Worm (Caenorhabditis elegans) whole organism, L2 larva: ENCODE measurements around the gene C02F12.8.

Source experiments
- C34F6.9 ChIP-seq: fragments of 150-350 bp; optimal IDR thresholded peaks from 2 replicates; lab custom pipeline; 2014; ENCODE audit warnings: missing biosample characterization, missing genetic modification characterization
- R02D3.7 ChIP-seq: fragments of 150-350 bp; optimal IDR thresholded peaks from 2 replicates; lab custom pipeline; 2014; ENCODE audit warnings: missing biosample characterization, missing genetic modification characterization
- Y55F3AM.14 ChIP-seq: fragments of 200-800 bp; sonication (Bioruptor generic); optimal IDR thresholded peaks from 2 replicates; lab custom pipeline; 2018; ENCODE audit warnings: mild to moderate bottlenecking, missing genetic modification characterization, missing compliant biosample characterization
- ZK546.5 ChIP-seq: sonication (generic microtip); optimal IDR thresholded peaks from 2 replicates; lab custom pipeline; 2017; ENCODE audit warnings: missing biosample characterization, missing genetic modification characterization
- aly-2 ChIP-seq: fragments of 150-350 bp; optimal IDR thresholded peaks from 2 replicates; lab custom pipeline; 2014; ENCODE audit warnings: missing biosample characterization, missing genetic modification characterization
- blmp-1 ChIP-seq: sonication (generic microtip); optimal IDR thresholded peaks from 2 replicates; lab custom pipeline; 2017; ENCODE audit warnings: missing genetic modification characterization, mild to moderate bottlenecking, missing compliant biosample characterization, antibody characterized with exemption, moderate library complexity; ENCODE audit not compliant: insufficient read depth
- ceh-16 ChIP-seq: fragments of 150-350 bp; optimal IDR thresholded peaks from 2 replicates; lab custom pipeline; 2014; ENCODE audit warnings: missing biosample characterization, missing genetic modification characterization
- crh-2 ChIP-seq: sonication (generic microtip); optimal IDR thresholded peaks from 2 replicates; lab custom pipeline; 2017; ENCODE audit warnings: missing biosample characterization, missing genetic modification characterization
- egl-27 ChIP-seq: sonication (generic microtip); optimal IDR thresholded peaks from 3 replicates; lab custom pipeline; 2017; ENCODE audit warnings: missing biosample characterization, missing genetic modification reagents, missing genetic modification characterization
- elt-3 ChIP-seq: sonication (generic microtip); optimal IDR thresholded peaks from 2 replicates; lab custom pipeline; 2017; ENCODE audit warnings: missing biosample characterization, missing genetic modification characterization
- fos-1 ChIP-seq: fragments of 150-350 bp; optimal IDR thresholded peaks from 2 replicates; lab custom pipeline; 2014; ENCODE audit warnings: missing biosample characterization, missing genetic modification characterization
- gmeb-1 ChIP-seq: fragments of 150-350 bp; optimal IDR thresholded peaks from 2 replicates; lab custom pipeline; 2014; ENCODE audit warnings: missing biosample characterization, missing genetic modification characterization
- lin-11 ChIP-seq: fragments of 150-350 bp; sonication (generic microtip); optimal IDR thresholded peaks from 2 replicates; lab custom pipeline; 2014; ENCODE audit warnings: missing biosample characterization, missing genetic modification characterization, inconsistent platforms, mixed read lengths
- lin-39 ChIP-seq: fragments of 150-350 bp; optimal IDR thresholded peaks from 2 replicates; lab custom pipeline; 2014; ENCODE audit warnings: missing biosample characterization, missing genetic modification reagents, missing genetic modification characterization
- lsy-2 ChIP-seq, 2 experiments: fragments of 150-350 bp in 1 of 2; sonication (generic microtip) in 1 of 2; optimal IDR thresholded peaks; 2 replicates each; lab custom pipeline; 2014 to 2017; ENCODE audit warnings: missing biosample characterization in 2 of 2, missing genetic modification characterization in 2 of 2
- mab-5 ChIP-seq: fragments of 150-350 bp; optimal IDR thresholded peaks from 2 replicates; lab custom pipeline; 2014; ENCODE audit warnings: missing biosample characterization, missing genetic modification characterization
- mbf-1 ChIP-seq: sonication (generic microtip); optimal IDR thresholded peaks from 2 replicates; lab custom pipeline; 2017; ENCODE audit warnings: missing biosample characterization, missing genetic modification characterization
- mdl-1 ChIP-seq, 2 experiments: fragments of 150-350 bp in 1 of 2; sonication (generic microtip) in 1 of 2; optimal IDR thresholded peaks; 2 replicates each; lab custom pipeline; 2017; ENCODE audit warnings: missing biosample characterization in 2 of 2, missing genetic modification characterization in 2 of 2
- nhr-10 ChIP-seq: sonication (generic microtip); optimal IDR thresholded peaks from 2 replicates; lab custom pipeline; 2017; ENCODE audit warnings: missing biosample characterization, missing genetic modification characterization
- nhr-11 ChIP-seq: fragments of 150-350 bp; optimal IDR thresholded peaks from 2 replicates; lab custom pipeline; 2014; ENCODE audit warnings: missing biosample characterization, missing genetic modification characterization
- nhr-129 ChIP-seq: fragments of 150-350 bp; optimal IDR thresholded peaks from 2 replicates; lab custom pipeline; 2014; ENCODE audit warnings: missing biosample characterization, missing genetic modification characterization
- nhr-23 ChIP-seq: fragments of 150-350 bp; optimal IDR thresholded peaks from 2 replicates; lab custom pipeline; 2014; ENCODE audit warnings: missing biosample characterization, missing genetic modification reagents, missing genetic modification characterization
- nhr-237 ChIP-seq: fragments of 150-350 bp; optimal IDR thresholded peaks from 2 replicates; lab custom pipeline; 2014; ENCODE audit warnings: missing biosample characterization, missing genetic modification characterization
- nhr-25 ChIP-seq: fragments of 150-350 bp; sonication (generic microtip); optimal IDR thresholded peaks from 3 replicates; lab custom pipeline; 2014; ENCODE audit warnings: missing biosample characterization, missing genetic modification characterization
- nhr-6 ChIP-seq: fragments of 150-350 bp; optimal IDR thresholded peaks from 2 replicates; lab custom pipeline; 2014; ENCODE audit warnings: missing biosample characterization, missing genetic modification characterization
- nhr-77 ChIP-seq: fragments of 150-350 bp; optimal IDR thresholded peaks from 2 replicates; lab custom pipeline; 2014; ENCODE audit warnings: missing biosample characterization, missing genetic modification characterization
- sem-4 ChIP-seq: fragments of 150-350 bp; optimal IDR thresholded peaks from 2 replicates; lab custom pipeline; 2014; ENCODE audit warnings: missing biosample characterization, missing genetic modification reagents, missing genetic modification characterization
- skn-1 ChIP-seq: sonication (generic microtip); optimal IDR thresholded peaks from 2 replicates; lab custom pipeline; 2017; ENCODE audit warnings: missing biosample characterization, missing genetic modification characterization
- sma-3 ChIP-seq: sonication (generic microtip); optimal IDR thresholded peaks from 2 replicates; lab custom pipeline; 2016; ENCODE audit warnings: missing genetic modification reagents, missing genetic modification characterization, missing compliant biosample characterization
- sma-9 ChIP-seq, 2 experiments: fragments of 150-350 bp in 1 of 2; sonication (generic microtip) in 1 of 2; optimal IDR thresholded peaks; 2 replicates each; lab custom pipeline; 2014 to 2016; ENCODE audit warnings: missing genetic modification characterization in 2 of 2, mild to moderate bottlenecking in 1 of 2, missing biosample characterization in 1 of 2, missing compliant biosample characterization in 1 of 2, missing genetic modification reagents in 1 of 2, moderate library complexity in 1 of 2
- unc-39 ChIP-seq: fragments of 150-350 bp; optimal IDR thresholded peaks from 2 replicates; lab custom pipeline; 2014; ENCODE audit warnings: missing biosample characterization, missing genetic modification characterization
- unc-55 ChIP-seq: fragments of 150-350 bp; sonication (generic microtip); optimal IDR thresholded peaks from 3 replicates; lab custom pipeline; 2014; ENCODE audit warnings: missing biosample characterization, missing genetic modification reagents, missing genetic modification characterization
- zag-1 ChIP-seq: fragments of 150-350 bp; optimal IDR thresholded peaks from 2 replicates; lab custom pipeline; 2014; ENCODE audit warnings: missing biosample characterization, missing genetic modification characterization
- ztf-1 ChIP-seq: fragments of 200-800 bp; sonication (Bioruptor generic); conservative IDR thresholded peaks from 2 replicates; pipeline ENCODE4 v1.3.6; 2022; ENCODE audit warnings: missing genetic modification characterization, missing compliant biosample characterization
- ztf-11 ChIP-seq: sonication (generic microtip); optimal IDR thresholded peaks from 2 replicates; lab custom pipeline; 2017; ENCODE audit warnings: missing biosample characterization, missing genetic modification characterization

C02F12.8 gene

DNA sequence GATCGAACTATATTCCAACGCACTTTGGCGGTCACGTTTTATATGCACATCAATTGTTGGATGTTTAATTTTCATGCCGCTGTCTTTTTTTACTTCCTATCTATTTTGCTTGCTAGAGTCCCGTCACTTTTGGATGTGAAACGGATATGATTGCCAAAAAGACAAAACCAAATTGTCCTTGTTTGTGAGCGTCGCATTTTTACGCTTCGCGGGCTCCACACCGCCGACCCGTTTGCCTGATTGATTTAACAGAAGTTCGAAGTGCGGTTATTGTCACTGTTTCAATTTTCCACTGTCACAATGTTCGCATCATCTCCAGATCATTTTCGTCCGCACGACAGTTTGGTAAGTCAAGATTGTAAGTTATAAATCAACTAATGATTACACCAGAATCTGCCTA lies 21.8 kb upstream of the C02F12.8 start, which contains the start of gene C01C4.2:
C01C4.2 (plus strand) TSS at position 301 of the 400 bp plus-strand sequence.
- TF ChIP-seq gmeb-1 (tag; lab: Kevin White, UChicago) (no peak), unc-39 (tag; lab: Kevin White, UChicago) (no peak), unc-55 (no peak), nhr-25 (no peak), ztf-1 (GFP tag; lab: Robert Waterston, UW) (no peak), R02D3.7 (tag; lab: Kevin White, UChicago) (no peak), aly-2 (no peak), mdl-1 (tag; optimal IDR thresholded peaks at IDR 0.05; lab: Kevin White, UChicago) (no peak), sma-3 (GFP tag; lab: Kevin White, UChicago) (no peak), lin-39 (no peak), nhr-129 (tag; lab: Kevin White, UChicago) (no peak), nhr-10 (no peak), egl-27 (no peak), elt-3 (tag; lab: Kevin White, UChicago) (no peak), fos-1 (tag; lab: Kevin White, UChicago) (no peak), nhr-77 (tag; lab: Kevin White, UChicago) (no peak)

DNA sequence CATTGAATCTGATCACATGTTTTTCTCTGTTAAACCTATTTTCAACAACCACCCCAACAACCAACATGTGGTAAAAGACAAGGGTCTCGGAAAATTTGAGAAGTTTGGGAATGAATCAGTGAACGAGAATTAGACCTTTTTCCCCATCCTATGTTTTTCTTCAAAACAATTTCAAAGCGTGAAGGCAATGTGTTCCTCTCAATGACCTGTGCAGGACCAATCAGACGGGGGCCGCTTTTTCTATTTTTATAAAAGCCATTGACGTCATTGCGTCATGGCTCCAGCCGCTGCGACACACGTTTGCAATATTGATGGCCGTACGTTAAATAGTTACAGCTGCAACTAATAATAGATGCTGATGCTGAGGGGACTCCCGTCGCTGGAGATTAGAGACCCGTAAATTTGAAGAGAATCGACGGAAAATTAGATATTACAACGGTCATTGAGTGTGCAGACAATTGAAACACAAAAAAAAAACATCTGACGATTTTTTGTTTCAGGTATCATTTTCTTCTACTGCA lies 18.6 kb upstream of the C02F12.8 start:
- TF ChIP-seq zag-1 (tag; lab: Kevin White, UChicago) (no peak), mbf-1 (tag; lab: Kevin White, UChicago) (no peak), sma-9 (GFP tag; optimal IDR thresholded peaks at IDR 0.05; lab: Kevin White, UChicago) (peak; percentile 55), sma-9 (tag; optimal IDR thresholded peaks at IDR 0.05; lab: Kevin White, UChicago) (no peak), lin-11 (tag; lab: Kevin White, UChicago) (no peak)

DNA sequence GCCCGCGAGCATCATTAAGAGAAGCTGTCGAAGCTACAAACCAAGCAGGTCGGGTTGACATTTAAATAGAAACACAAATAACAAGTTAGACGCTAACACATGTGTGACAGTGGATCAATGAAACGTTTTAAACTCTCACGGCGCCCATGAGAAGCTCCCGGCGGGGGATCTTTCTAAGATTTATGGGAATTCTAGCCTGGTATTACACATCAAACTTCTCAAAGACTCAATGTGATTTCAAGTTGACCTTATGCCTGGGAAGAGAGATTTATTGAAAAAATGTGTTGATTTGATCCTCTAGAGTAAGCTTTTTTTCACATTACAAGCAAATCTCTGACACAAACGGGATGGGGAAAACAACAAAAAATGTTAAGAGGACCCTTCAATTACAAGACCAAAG lies 16.7 kb upstream of the C02F12.8 start:
- no peak for TF ChIP-seq fos-1 (tag; lab: Kevin White, UChicago)
- TF ChIP-seq nhr-11 (tag; lab: Kevin White, UChicago) = no peak
- no peak for TF ChIP-seq blmp-1 (tag; lab: Kevin White, UChicago)
- no peak for TF ChIP-seq nhr-129 (tag; lab: Kevin White, UChicago)
- no peak for TF ChIP-seq C34F6.9
- TF ChIP-seq, all 48 proteins: peak for 0

DNA sequence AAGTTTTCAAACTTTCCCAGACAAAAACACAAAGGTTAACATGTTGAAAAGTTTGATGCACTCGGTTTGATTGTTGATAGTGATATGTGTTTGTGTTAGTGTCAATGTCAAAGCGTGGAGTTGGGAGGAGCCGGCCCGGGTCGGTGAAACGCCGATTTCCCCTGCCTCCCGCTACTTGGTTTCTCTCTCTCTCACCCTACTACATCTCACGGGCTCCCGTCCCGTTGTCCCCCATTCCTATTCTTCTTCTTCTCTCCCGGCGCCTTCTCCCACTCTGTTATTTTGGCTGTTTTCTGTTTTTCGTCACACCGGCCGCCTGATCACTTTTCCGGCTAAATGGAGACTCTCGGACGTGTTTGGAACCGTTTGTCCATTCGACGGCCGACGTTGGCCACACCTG lies 13.3 kb upstream of the C02F12.8 start:
- TF ChIP-seq skn-1 (tag; lab: Kevin White, UChicago) (no peak), nhr-6 (tag; lab: Kevin White, UChicago) (no peak), R02D3.7 (tag; lab: Kevin White, UChicago) (no peak), nhr-23 (no peak), C34F6.9 (no peak), zag-1 (tag; lab: Kevin White, UChicago) (no peak)

DNA sequence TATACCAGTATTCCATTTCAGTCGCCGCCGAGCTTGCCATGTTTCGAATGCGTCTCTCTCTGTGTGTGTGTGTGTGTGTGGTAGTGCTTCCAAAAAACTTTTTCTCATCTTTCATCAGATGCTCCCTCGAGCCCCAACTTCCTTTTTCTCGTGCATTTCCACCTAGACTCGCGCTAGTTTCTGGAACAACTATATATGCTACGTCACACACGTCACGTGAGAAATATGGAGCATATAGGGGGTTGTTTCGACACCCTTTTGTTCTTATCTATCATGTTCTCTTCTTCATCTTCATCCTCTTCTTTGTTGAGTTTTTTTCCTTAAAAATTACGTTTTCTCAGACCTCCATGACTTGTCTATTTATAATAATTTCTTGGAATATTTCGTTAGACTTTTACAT lies 12.3 kb upstream of the C02F12.8 start:
- no peak for TF ChIP-seq nhr-25
- TF ChIP-seq unc-55 = peak; percentile 64
- TF ChIP-seq nhr-11 (tag; lab: Kevin White, UChicago) = no peak
- no peak for TF ChIP-seq ztf-11 (tag; lab: Kevin White, UChicago)
- TF ChIP-seq lsy-2 (tag; optimal IDR thresholded peaks at IDR 0.05; lab: Kevin White, UChicago) = peak in 1 of 2 experiments; percentile 30
- no peak for TF ChIP-seq egl-27
- no peak for TF ChIP-seq ceh-16 (tag; lab: Kevin White, UChicago)
- TF ChIP-seq R02D3.7 (tag; lab: Kevin White, UChicago) = no peak
- TF ChIP-seq nhr-237 (tag; lab: Kevin White, UChicago) = no peak
- peak; percentile 4 for TF ChIP-seq nhr-129 (tag; lab: Kevin White, UChicago)
- no peak for TF ChIP-seq sem-4 (tag; lab: Kevin White, UChicago)
- TF ChIP-seq mab-5 (tag; lab: Kevin White, UChicago) = no peak
- no peak for TF ChIP-seq sma-9 (GFP tag; optimal IDR thresholded peaks at IDR 0.05; lab: Kevin White, UChicago)
- no peak for TF ChIP-seq sma-9 (tag; optimal IDR thresholded peaks at IDR 0.05; lab: Kevin White, UChicago)
- TF ChIP-seq sma-3 (GFP tag; lab: Kevin White, UChicago) = no peak
- no peak for TF ChIP-seq ZK546.5 (tag; lab: Kevin White, UChicago)
- no peak for TF ChIP-seq nhr-77 (tag; lab: Kevin White, UChicago)
- no peak for TF ChIP-seq crh-2 (tag; lab: Kevin White, UChicago)
- TF ChIP-seq lin-11 (tag; lab: Kevin White, UChicago) = no peak
- TF ChIP-seq Y55F3AM.14 (GFP tag; lab: Kevin White, UChicago) = no peak
- no peak for TF ChIP-seq blmp-1 (tag; lab: Kevin White, UChicago)
